Worm (Caenorhabditis elegans): ENCODE measurements around the gene srx-36.

Gene srx-36

ce11 chrV:7141864-7142263 lies 11.0 kb upstream of the srx-36 start, which contains the start of gene ugt-40:
ugt-40 (minus strand) TSS chrV:7141964.
- TF ChIP-seq hmbx-1 (tag; optimal IDR thresholded peaks at IDR 0.05) (no peak), aly-1 (tag; optimal IDR thresholded peaks at IDR 0.05) (no peak), ceh-13 (GFP tag; optimal IDR thresholded peaks at IDR 0.05) (no peak)

ce11 chrV:7140368-7140767 lies 9.5 kb upstream of the srx-36 start:
- no peak for TF ChIP-seq tra-4 (tag; optimal IDR thresholded peaks at IDR 0.05)
- TF ChIP-seq hnd-1 (tag; optimal IDR thresholded peaks at IDR 0.05): no peak

- TF ChIP-seq hmbx-1 (tag; optimal IDR thresholded peaks at IDR 0.05) (no peak), ets-7 (tag; optimal IDR thresholded peaks at IDR 0.05) (no peak), ceh-36 (tag; optimal IDR thresholded peaks at IDR 0.05) (no peak), ceh-13 (GFP tag; optimal IDR thresholded peaks at IDR 0.05) (no peak), tra-4 (tag; optimal IDR thresholded peaks at IDR 0.05) (no peak), sea-1 (GFP tag; conservative IDR thresholded peaks at IDR 0.05) (no peak), hnd-1 (tag; optimal IDR thresholded peaks at IDR 0.05) (no peak), flt-1 (GFP tag; IDR thresholded peaks at IDR 0.05) (no peak), tbx-37 (GFP tag; conservative IDR thresholded peaks at IDR 0.05) (no peak)
These were observed 7.4 kb upstream of the srx-36 start, which contains the start of gene str-112 for ce11 chrV:7138320-7138719. str-112 (minus strand) TSS chrV:7138420.

- TF ChIP-seq tbx-11 (GFP tag; IDR thresholded peaks at IDR 0.05) (no peak), ets-7 (tag; optimal IDR thresholded peaks at IDR 0.05) (no peak), tbx-37 (GFP tag; conservative IDR thresholded peaks at IDR 0.05) (no peak), tra-4 (tag; optimal IDR thresholded peaks at IDR 0.05) (no peak), hmg-4 (GFP tag; optimal IDR thresholded peaks at IDR 0.05) (no peak), ama-1 (optimal IDR thresholded peaks at IDR 0.05) (no peak), B0310.2 (tag; optimal IDR thresholded peaks at IDR 0.05) (no peak), aly-1 (tag; optimal IDR thresholded peaks at IDR 0.05) (no peak)
These were observed 6.0 kb upstream of the srx-36 start for ce11 chrV:7136859-7137258.

ce11 chrV:7133963-7134362 lies 3.1 kb upstream of the srx-36 start, which contains the start of gene F10D2.16:
F10D2.16 (plus strand) TSS chrV:7134263.
- TF ChIP-seq pes-1 (GFP tag; IDR thresholded peaks at IDR 0.05): no peak
- TF ChIP-seq ceh-36 (tag; optimal IDR thresholded peaks at IDR 0.05): no peak
- no peak for TF ChIP-seq B0310.2 (tag; optimal IDR thresholded peaks at IDR 0.05)
- TF ChIP-seq tbx-37 (GFP tag; conservative IDR thresholded peaks at IDR 0.05): no peak
- TF ChIP-seq tra-4 (tag; optimal IDR thresholded peaks at IDR 0.05): no peak
- TF ChIP-seq ceh-13 (GFP tag; optimal IDR thresholded peaks at IDR 0.05): no peak
- no peak for TF ChIP-seq hmbx-1 (tag; optimal IDR thresholded peaks at IDR 0.05)
- TF ChIP-seq F13C5.2 (tag; optimal IDR thresholded peaks at IDR 0.05): no peak
- TF ChIP-seq ama-1 (optimal IDR thresholded peaks at IDR 0.05): no peak
- no peak for TF ChIP-seq hnd-1 (tag; optimal IDR thresholded peaks at IDR 0.05)
- TF ChIP-seq sea-1 (GFP tag; conservative IDR thresholded peaks at IDR 0.05): no peak
- no peak for TF ChIP-seq hmg-4 (GFP tag; optimal IDR thresholded peaks at IDR 0.05)
- TF ChIP-seq flt-1 (GFP tag; IDR thresholded peaks at IDR 0.05): no peak
- TF ChIP-seq ets-7 (tag; optimal IDR thresholded peaks at IDR 0.05): no peak
- TF ChIP-seq aly-1 (tag; optimal IDR thresholded peaks at IDR 0.05): no peak
- no peak for TF ChIP-seq tbx-11 (GFP tag; IDR thresholded peaks at IDR 0.05)
- no peak for TF ChIP-seq scrt-1 (GFP tag; IDR thresholded peaks at IDR 0.05)

- TF ChIP-seq ceh-36 (tag; optimal IDR thresholded peaks at IDR 0.05) (no peak), hnd-1 (tag; optimal IDR thresholded peaks at IDR 0.05) (no peak), sea-1 (GFP tag; conservative IDR thresholded peaks at IDR 0.05) (no peak), aly-1 (tag; optimal IDR thresholded peaks at IDR 0.05) (no peak), hmbx-1 (tag; optimal IDR thresholded peaks at IDR 0.05) (no peak), tbx-11 (GFP tag; IDR thresholded peaks at IDR 0.05) (no peak), tbx-37 (GFP tag; conservative IDR thresholded peaks at IDR 0.05) (no peak), scrt-1 (GFP tag; IDR thresholded peaks at IDR 0.05) (no peak), ets-7 (tag; optimal IDR thresholded peaks at IDR 0.05) (no peak), hmg-4 (GFP tag; optimal IDR thresholded peaks at IDR 0.05) (no peak), pes-1 (GFP tag; IDR thresholded peaks at IDR 0.05) (no peak), B0310.2 (tag; optimal IDR thresholded peaks at IDR 0.05) (no peak), tra-4 (tag; optimal IDR thresholded peaks at IDR 0.05) (no peak), flt-1 (GFP tag; IDR thresholded peaks at IDR 0.05) (no peak), ceh-13 (GFP tag; optimal IDR thresholded peaks at IDR 0.05) (no peak), ama-1 (optimal IDR thresholded peaks at IDR 0.05) (no peak), F13C5.2 (tag; optimal IDR thresholded peaks at IDR 0.05) (no peak)
These were observed 1.4 kb upstream of the srx-36 start, which contains the start of gene sre-10 for ce11 chrV:7132248-7132647. sre-10 (plus strand) TSS chrV:7132548.

ce11 chrV:7129460-7129859 lies 1.4 kb downstream of the srx-36 start, which contains the start of gene T01C4.8:
T01C4.8 (minus strand) TSS chrV:7129560.
- no peak for TF ChIP-seq ets-7 (tag; optimal IDR thresholded peaks at IDR 0.05)
- TF ChIP-seq pes-1 (GFP tag; IDR thresholded peaks at IDR 0.05): no peak
- no peak for TF ChIP-seq F13C5.2 (tag; optimal IDR thresholded peaks at IDR 0.05)
- TF ChIP-seq tra-4 (tag; optimal IDR thresholded peaks at IDR 0.05): no peak
- TF ChIP-seq ama-1 (optimal IDR thresholded peaks at IDR 0.05): no peak
- TF ChIP-seq hmbx-1 (tag; optimal IDR thresholded peaks at IDR 0.05): no peak
- TF ChIP-seq hmg-4 (GFP tag; optimal IDR thresholded peaks at IDR 0.05): no peak
- no peak for TF ChIP-seq aly-1 (tag; optimal IDR thresholded peaks at IDR 0.05)
- TF ChIP-seq tbx-11 (GFP tag; IDR thresholded peaks at IDR 0.05): no peak
- no peak for TF ChIP-seq scrt-1 (GFP tag; IDR thresholded peaks at IDR 0.05)
- TF ChIP-seq hnd-1 (tag; optimal IDR thresholded peaks at IDR 0.05): no peak
- TF ChIP-seq B0310.2 (tag; optimal IDR thresholded peaks at IDR 0.05): no peak
- no peak for TF ChIP-seq ceh-13 (GFP tag; optimal IDR thresholded peaks at IDR 0.05)

- TF ChIP-seq ets-7 (tag; optimal IDR thresholded peaks at IDR 0.05) (no peak), aly-1 (tag; optimal IDR thresholded peaks at IDR 0.05) (no peak), flt-1 (GFP tag; IDR thresholded peaks at IDR 0.05) (no peak), tra-4 (tag; optimal IDR thresholded peaks at IDR 0.05) (no peak), scrt-1 (GFP tag; IDR thresholded peaks at IDR 0.05) (no peak), tbx-37 (GFP tag; conservative IDR thresholded peaks at IDR 0.05) (no peak), hnd-1 (tag; optimal IDR thresholded peaks at IDR 0.05) (no peak)
These were observed 6.9 kb downstream of the srx-36 start for ce11 chrV:7123979-7124378.
